Fruit fly (Drosophila melanogaster): Measurements from ENCODE around the gene CG14132.

Gene CG14132

DNA sequence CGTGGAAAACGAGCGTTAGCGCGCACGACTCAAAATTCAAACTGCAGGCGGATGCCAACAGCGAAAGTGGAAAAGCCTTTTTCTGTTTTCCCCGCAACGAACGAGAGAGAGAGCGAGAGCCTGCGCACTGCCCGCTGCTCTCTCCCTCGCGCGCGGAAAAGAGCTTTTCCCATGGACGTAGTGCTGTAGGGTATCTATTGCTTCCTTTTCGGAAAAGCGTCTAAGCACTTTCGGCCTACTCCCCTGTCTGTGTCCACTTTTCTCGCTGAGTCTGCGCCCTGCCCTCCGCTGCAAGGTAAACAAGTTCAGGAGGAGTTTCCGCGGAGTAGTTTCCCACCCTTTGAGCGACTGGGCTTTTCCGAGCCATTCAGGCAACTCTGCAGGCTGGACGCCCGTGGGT, 34.8 kb downstream of the CG14132 start, which contains the start of gene CG32085:
Gene CG32085, minus strand, starts transcription at position 47 of the 400 bp plus-strand sequence.
- TF ChIP-seq D1 (tag; optimal IDR thresholded peaks at IDR 0.05) (no peak), CG13204 (GFP tag; optimal IDR thresholded peaks at IDR 0.05) (no peak), CG10348 (GFP tag; IDR thresholded peaks at IDR 0.05) (no peak), fd96Ca (GFP tag; IDR thresholded peaks at IDR 0.05) (peak; percentile 74; the same call in 2 of the 3 replicates), CG17806 (tag; optimal IDR thresholded peaks at IDR 0.05) (no peak), CG9948 (tag; optimal IDR thresholded peaks at IDR 0.05) (no peak), CG32121 (GFP tag; IDR thresholded peaks at IDR 0.05) (peak; percentile 72), CG8159 (tag; optimal IDR thresholded peaks at IDR 0.05) (no peak), CG34367 (tag; optimal IDR thresholded peaks at IDR 0.05) (no peak), Snoo (tag; optimal IDR thresholded peaks at IDR 0.05) (no peak), CG14655 (GFP tag; optimal IDR thresholded peaks at IDR 0.05) (peak; percentile 38), gl (tag; optimal IDR thresholded peaks at IDR 0.05) (no peak), rn (GFP tag; IDR thresholded peaks at IDR 0.05) (peak; percentile 42; the same call in 1 of the 2 replicates), CG12605 (GFP tag; IDR thresholded peaks at IDR 0.05) (no peak), CG4496 (GFP tag; IDR thresholded peaks at IDR 0.05) (peak; percentile 76), EcR (GFP tag; optimal IDR thresholded peaks at IDR 0.05) (no peak), Pif1A (GFP tag; optimal IDR thresholded peaks at IDR 0.05) (peak; percentile 44), Ets98B (GFP tag; IDR thresholded peaks at IDR 0.05) (peak; percentile 79), CG8301 (tag; optimal IDR thresholded peaks at IDR 0.05) (peak; percentile 1), Pif1B (GFP tag; optimal IDR thresholded peaks at IDR 0.05) (no peak), CG15710 (tag; optimal IDR thresholded peaks at IDR 0.05) (no peak)

- TF ChIP-seq CG8159 (tag; optimal IDR thresholded peaks at IDR 0.05) (no peak), EcR (GFP tag; optimal IDR thresholded peaks at IDR 0.05) (no peak), gl (tag; optimal IDR thresholded peaks at IDR 0.05) (no peak), rn (GFP tag; IDR thresholded peaks at IDR 0.05) (no peak), D1 (tag; optimal IDR thresholded peaks at IDR 0.05) (no peak), CG14655 (GFP tag; optimal IDR thresholded peaks at IDR 0.05) (no peak), CG34367 (tag; optimal IDR thresholded peaks at IDR 0.05) (no peak), CG17806 (tag; optimal IDR thresholded peaks at IDR 0.05) (no peak), CG8301 (tag; optimal IDR thresholded peaks at IDR 0.05) (no peak), Snoo (tag; optimal IDR thresholded peaks at IDR 0.05) (no peak), CG10348 (GFP tag; IDR thresholded peaks at IDR 0.05) (no peak), CG12605 (GFP tag; IDR thresholded peaks at IDR 0.05) (no peak), fd96Ca (GFP tag; IDR thresholded peaks at IDR 0.05) (no peak), Pif1B (GFP tag; optimal IDR thresholded peaks at IDR 0.05) (no peak), CG32121 (GFP tag; IDR thresholded peaks at IDR 0.05) (no peak), CG15710 (tag; optimal IDR thresholded peaks at IDR 0.05) (no peak), CG9948 (tag; optimal IDR thresholded peaks at IDR 0.05) (no peak)
These were observed 36.7 kb downstream of the CG14132 start for dm6 chr3L:11678313-11678817.
